Fruit fly (Drosophila melanogaster) whole organism, embryonic: Measurements from ENCODE around the gene Cdc5.

Source experiments
- B-H2 ChIP-seq: fragments of 200-800 bp; sonication (Bioruptor generic); optimal IDR thresholded peaks from 2 replicates; lab custom pipeline; 2018; ENCODE audit warnings: missing biosample characterization, mild to moderate bottlenecking, missing genetic modification characterization
- BEAF-32 ChIP-seq: fragments of 200-800 bp; sonication (Bioruptor generic); optimal IDR thresholded peaks from 3 replicates; lab custom pipeline; 2017; ENCODE audit warnings: missing biosample characterization, missing genetic modification characterization, mild to moderate bottlenecking, moderate library complexity, missing genetic modification reagents
- BtbVII ChIP-seq: fragments of 200-800 bp; sonication (Bioruptor generic); optimal IDR thresholded peaks from 3 replicates; lab custom pipeline; 2017; ENCODE audit warnings: missing biosample characterization, mild to moderate bottlenecking, missing genetic modification characterization
- C15 ChIP-seq: fragments of 200-800 bp; sonication (Bioruptor generic); IDR thresholded peaks from 3 replicates; pipeline ENCODE4 v1.3.6; 2022; ENCODE audit warnings: missing biosample characterization, missing genetic modification characterization
- CG10979 ChIP-seq: fragments of 200-800 bp; sonication (Bioruptor generic); optimal IDR thresholded peaks from 2 replicates; lab custom pipeline; 2018; ENCODE audit warnings: missing biosample characterization, mild to moderate bottlenecking, missing genetic modification characterization, moderate library complexity
- CG1233 ChIP-seq: fragments of 200-800 bp; sonication (Bioruptor generic); optimal IDR thresholded peaks from 4 replicates; lab custom pipeline; 2018; ENCODE audit warnings: missing biosample characterization, mild to moderate bottlenecking, missing genetic modification characterization
- CG12744 ChIP-seq: fragments of 200-800 bp; sonication (Bioruptor generic); optimal IDR thresholded peaks from 2 replicates; lab custom pipeline; 2016; ENCODE audit warnings: missing biosample characterization, missing genetic modification characterization
- CG15514 ChIP-seq: fragments of 200-800 bp; sonication (Bioruptor generic); optimal IDR thresholded peaks from 3 replicates; lab custom pipeline; 2017; ENCODE audit warnings: missing biosample characterization, missing genetic modification characterization, mild to moderate bottlenecking, moderate library complexity, missing genetic modification reagents
- CG17186 ChIP-seq: fragments of 200-800 bp; sonication (Bioruptor generic); optimal IDR thresholded peaks from 3 replicates; lab custom pipeline; 2017; ENCODE audit warnings: missing biosample characterization, missing genetic modification reagents, missing genetic modification characterization
- CG17802 ChIP-seq: fragments of 200-800 bp; sonication (Bioruptor generic); optimal IDR thresholded peaks from 2 replicates; lab custom pipeline; 2018; ENCODE audit warnings: missing biosample characterization, mild to moderate bottlenecking, missing genetic modification characterization, moderate library complexity
- CG2199 ChIP-seq: fragments of 200-800 bp; sonication (Bioruptor generic); IDR thresholded peaks from 3 replicates; pipeline ENCODE4 v1.3.6; 2022; ENCODE audit warnings: missing biosample characterization, missing genetic modification characterization
- CG30020 ChIP-seq: fragments of 200-800 bp; optimal IDR thresholded peaks from 2 replicates; lab custom pipeline; 2019; ENCODE audit warnings: missing biosample characterization, mild to moderate bottlenecking, missing genetic modification characterization, moderate library complexity
- CG3847 ChIP-seq: fragments of 200-800 bp; sonication (Bioruptor generic); IDR thresholded peaks from 2 replicates; pipeline ENCODE4 v1.3.6; 2022; ENCODE audit warnings: missing biosample characterization, missing genetic modification characterization
- CG42726 ChIP-seq: fragments of 200-800 bp; sonication (Bioruptor generic); IDR thresholded peaks from 2 replicates; pipeline ENCODE4 v1.3.6; 2022; ENCODE audit warnings: missing biosample characterization, missing genetic modification characterization; ENCODE audit not compliant: partially characterized antibody
- CG4328 ChIP-seq: fragments of 200-800 bp; sonication (Bioruptor generic); optimal IDR thresholded peaks from 3 replicates; lab custom pipeline; 2017; ENCODE audit warnings: missing biosample characterization, missing genetic modification reagents, missing genetic modification characterization
- CG4404 ChIP-seq: fragments of 200-800 bp; sonication (Bioruptor generic); IDR thresholded peaks from 2 replicates; pipeline ENCODE4 v1.3.6; 2022; ENCODE audit warnings: missing biosample characterization, missing genetic modification characterization
- CG7745 ChIP-seq: fragments of 200-800 bp; sonication (Bioruptor generic); optimal IDR thresholded peaks from 2 replicates; lab custom pipeline; 2018; ENCODE audit warnings: missing biosample characterization, mild to moderate bottlenecking, missing genetic modification characterization, moderate library complexity
- CG9797 ChIP-seq: fragments of 200-800 bp; sonication (Bioruptor generic); optimal IDR thresholded peaks from 3 replicates; lab custom pipeline; 2018; ENCODE audit warnings: missing biosample characterization, mild to moderate bottlenecking, missing genetic modification characterization
- Camta ChIP-seq: fragments of 200-800 bp; sonication (Bioruptor generic); optimal IDR thresholded peaks from 2 replicates; lab custom pipeline; 2016; ENCODE audit warnings: missing biosample characterization, missing genetic modification characterization
- Chrac-16 ChIP-seq: fragments of 200-800 bp; sonication (Bioruptor generic); optimal IDR thresholded peaks from 3 replicates; lab custom pipeline; 2016; ENCODE audit warnings: missing biosample characterization, missing genetic modification characterization
- CoRest ChIP-seq: fragments of 200-800 bp; sonication (Bioruptor generic); optimal IDR thresholded peaks from 3 replicates; lab custom pipeline; 2018; ENCODE audit warnings: missing biosample characterization, mild to moderate bottlenecking, missing genetic modification characterization, moderate library complexity
- CrebB ChIP-seq: fragments of 200-800 bp; sonication (Bioruptor generic); optimal IDR thresholded peaks from 3 replicates; lab custom pipeline; 2018; ENCODE audit warnings: missing biosample characterization, mild to moderate bottlenecking, missing genetic modification characterization
- Dbx ChIP-seq: fragments of 200-800 bp; sonication (Bioruptor generic); IDR thresholded peaks from 3 replicates; pipeline ENCODE4 v1.3.6; 2022; ENCODE audit warnings: missing biosample characterization, missing genetic modification characterization
- Eip74EF ChIP-seq, 2 experiments: fragments of 200-800 bp in 1 of 2; fragments of >200 bp in 1 of 2; sonication (Bioruptor generic) in 1 of 2; optimal IDR thresholded peaks; 2 replicates each; lab custom pipeline; 2017 to 2019; ENCODE audit warnings: missing biosample characterization in 2 of 2, missing genetic modification characterization in 2 of 2, mild to moderate bottlenecking in 1 of 2, moderate library complexity in 1 of 2
- Jarid2 ChIP-seq: fragments of 200-800 bp; sonication (Bioruptor generic); optimal IDR thresholded peaks from 3 replicates; lab custom pipeline; 2017; ENCODE audit warnings: mild to moderate bottlenecking, missing biosample characterization, missing genetic modification reagents, missing genetic modification characterization
- Lhr ChIP-seq: fragments of 200-800 bp; sonication (Bioruptor generic); optimal IDR thresholded peaks from 3 replicates; lab custom pipeline; 2017; ENCODE audit warnings: mild to moderate bottlenecking, missing biosample characterization, missing genetic modification reagents, missing genetic modification characterization
- NC2α ChIP-seq: fragments of 200-800 bp; sonication (Bioruptor generic); optimal IDR thresholded peaks from 2 replicates; lab custom pipeline; 2016; ENCODE audit warnings: missing biosample characterization, missing genetic modification characterization
- NC2β ChIP-seq: fragments of 200-800 bp; sonication (Bioruptor generic); optimal IDR thresholded peaks from 2 replicates; lab custom pipeline; 2016; ENCODE audit warnings: missing biosample characterization, missing genetic modification characterization
- NfI ChIP-seq: fragments of 200-800 bp; sonication (Bioruptor generic); optimal IDR thresholded peaks from 3 replicates; lab custom pipeline; 2018; ENCODE audit warnings: missing biosample characterization, mild to moderate bottlenecking, missing genetic modification characterization, moderate library complexity
- Sin3A ChIP-seq: fragments of >200 bp; optimal IDR thresholded peaks from 2 replicates; lab custom pipeline; 2018
- Xrp1 ChIP-seq: fragments of 200-800 bp; sonication (Bioruptor generic); IDR thresholded peaks from 2 replicates; pipeline ENCODE4 v1.3.6; 2022; ENCODE audit warnings: missing biosample characterization, missing genetic modification characterization
- ara ChIP-seq: fragments of 200-800 bp; sonication (Bioruptor generic); IDR thresholded peaks from 2 replicates; pipeline ENCODE4 v1.3.6; 2022; ENCODE audit warnings: missing biosample characterization, missing genetic modification characterization
- bigmax ChIP-seq: fragments of 200-800 bp; sonication (Bioruptor generic); optimal IDR thresholded peaks from 2 replicates; lab custom pipeline; 2018; ENCODE audit warnings: missing biosample characterization, mild to moderate bottlenecking, missing genetic modification characterization
- bowl ChIP-seq: fragments of 200-800 bp; sonication (Bioruptor generic); IDR thresholded peaks from 2 replicates; pipeline ENCODE4 v1.3.6; 2022; ENCODE audit warnings: missing biosample characterization, missing genetic modification characterization
- cg ChIP-seq: fragments of 200-800 bp; sonication (Bioruptor generic); optimal IDR thresholded peaks from 3 replicates; lab custom pipeline; 2019; ENCODE audit warnings: missing biosample characterization, mild to moderate bottlenecking, missing genetic modification characterization, moderate library complexity
- ci ChIP-seq: fragments of 200-800 bp; sonication (Bioruptor generic); IDR thresholded peaks from 3 replicates; pipeline ENCODE4 v1.3.6; 2022; ENCODE audit warnings: missing biosample characterization, missing genetic modification characterization
- dati ChIP-seq: fragments of 200-800 bp; sonication (Bioruptor generic); IDR thresholded peaks from 2 replicates; pipeline ENCODE4 v1.3.6; 2022; ENCODE audit warnings: missing biosample characterization, missing genetic modification characterization
- dm ChIP-seq: fragments of 200-800 bp; sonication (Bioruptor generic); optimal IDR thresholded peaks from 3 replicates; lab custom pipeline; 2016; ENCODE audit warnings: missing biosample characterization, missing genetic modification characterization
- dmrt11E ChIP-seq: fragments of 200-800 bp; sonication (Bioruptor generic); optimal IDR thresholded peaks from 3 replicates; lab custom pipeline; 2018; ENCODE audit warnings: missing biosample characterization, mild to moderate bottlenecking, missing genetic modification characterization, moderate library complexity
- gem ChIP-seq: fragments of 200-800 bp; sonication (Bioruptor generic); optimal IDR thresholded peaks from 2 replicates; lab custom pipeline; 2019; ENCODE audit warnings: missing biosample characterization, mild to moderate bottlenecking, missing genetic modification characterization, moderate library complexity
- jumu ChIP-seq: fragments of 200-800 bp; sonication (Bioruptor generic); optimal IDR thresholded peaks from 3 replicates; lab custom pipeline; 2016; ENCODE audit warnings: missing biosample characterization, missing genetic modification characterization
- knrl ChIP-seq: fragments of 200-800 bp; sonication (Bioruptor generic); IDR thresholded peaks from 3 replicates; pipeline ENCODE4 v1.3.6; 2022; ENCODE audit warnings: missing biosample characterization, missing genetic modification characterization; ENCODE audit not compliant: partially characterized antibody
- mam ChIP-seq: fragments of 200-800 bp; sonication (Bioruptor generic); optimal IDR thresholded peaks from 3 replicates; lab custom pipeline; 2016; ENCODE audit warnings: missing biosample characterization, missing genetic modification characterization
- mirr ChIP-seq: fragments of 200-800 bp; sonication (Bioruptor generic); optimal IDR thresholded peaks from 3 replicates; lab custom pipeline; 2018; ENCODE audit warnings: missing biosample characterization, mild to moderate bottlenecking, missing genetic modification characterization
- nau ChIP-seq: fragments of 200-800 bp; sonication (Bioruptor generic); optimal IDR thresholded peaks from 3 replicates; lab custom pipeline; 2017; ENCODE audit warnings: missing biosample characterization, mild to moderate bottlenecking, missing genetic modification characterization, missing genetic modification reagents
- rib ChIP-seq: fragments of 200-800 bp; sonication (Bioruptor generic); IDR thresholded peaks from 2 replicates; pipeline ENCODE4 v1.3.6; 2022; ENCODE audit warnings: missing biosample characterization, missing genetic modification characterization
- shn ChIP-seq: fragments of 200-800 bp; sonication (Bioruptor generic); optimal IDR thresholded peaks from 3 replicates; lab custom pipeline; 2016; ENCODE audit warnings: missing biosample characterization, missing genetic modification characterization
- vvl ChIP-seq: fragments of 200-800 bp; sonication (Bioruptor generic); IDR thresholded peaks from 2 replicates; pipeline ENCODE4 v1.3.6; 2022; ENCODE audit warnings: missing biosample characterization, missing genetic modification characterization

Cdc5 gene

dm6 chr3L:319145-320009 lies 41.8 kb downstream of the Cdc5 start, which contains the start of gene fwd (continued):
- peak; percentile 90 for TF ChIP-seq Jarid2 (GFP tag; lab: Kevin White, UChicago)
- peak; percentile 98 for TF ChIP-seq cg (GFP tag; lab: Kevin White, UChicago)
- peak; percentile 72; the same call in 1 of the 3 replicates for TF ChIP-seq ci (GFP tag; lab: Robert Waterston, UW)
- TF ChIP-seq CG9797 (GFP tag; lab: Kevin White, UChicago) = peak; percentile 98
- TF ChIP-seq Sin3A (lab: Kevin White, UChicago) = peak; percentile 66
- no peak for TF ChIP-seq gem (tag; lab: Kevin White, UChicago)
- TF ChIP-seq CG2199 = peak; percentile 40; the same call in 1 of the 3 replicates
- peak; percentile 76 for TF ChIP-seq CG17186
- TF ChIP-seq CG4404 (GFP tag; lab: Robert Waterston, UW) = no peak
- TF ChIP-seq Eip74EF (GFP tag; optimal IDR thresholded peaks at IDR 0.05; lab: Kevin White, UChicago) = no peak
- TF ChIP-seq NC2β (GFP tag; lab: Kevin White, UChicago) = peak; percentile 27
- no peak for TF ChIP-seq C15 (GFP tag; lab: Robert Waterston, UW)
- peak; percentile 26 for TF ChIP-seq NfI (GFP tag; lab: Kevin White, UChicago)
- peak; percentile 18 for TF ChIP-seq CG1233 (GFP tag; lab: Kevin White, UChicago)
- TF ChIP-seq dm (GFP tag; lab: Kevin White, UChicago) = peak; percentile 36
- no peak for TF ChIP-seq Chrac-16 (GFP tag; lab: Kevin White, UChicago)
- TF ChIP-seq knrl (GFP tag; lab: Robert Waterston, UW) = peak; percentile 58; the same call in 2 of the 3 replicates
- peak; percentile 13 for TF ChIP-seq CG4328 (GFP tag; lab: Kevin White, UChicago)
- peak; percentile 36; the same call in 1 of the 2 replicates for TF ChIP-seq ara (GFP tag; lab: Robert Waterston, UW)
- TF ChIP-seq Xrp1 (GFP tag; lab: Robert Waterston, UW) = peak; percentile 13; the same call in 1 of the 2 replicates
- peak; percentile 40; the same call in 1 of the 3 replicates for TF ChIP-seq Dbx (GFP tag; lab: Robert Waterston, UW)
- no peak for TF ChIP-seq bowl (GFP tag; lab: Robert Waterston, UW)
- peak; percentile 45; the same call in 1 of the 2 replicates for TF ChIP-seq vvl (GFP tag; lab: Robert Waterston, UW)
- peak; percentile 13 for TF ChIP-seq mirr (GFP tag; lab: Kevin White, UChicago)
- peak; percentile 54 for TF ChIP-seq CG30020 (tag; lab: Kevin White, UChicago)
- TF ChIP-seq Lhr (GFP tag; lab: Kevin White, UChicago) = peak; percentile 78
- peak; percentile 2 for TF ChIP-seq NC2α
- peak; percentile 14 for TF ChIP-seq mam (GFP tag; lab: Kevin White, UChicago)
- TF ChIP-seq B-H2 = peak; percentile 39
- TF ChIP-seq dati (GFP tag; lab: Robert Waterston, UW) = no peak
- TF ChIP-seq shn (GFP tag; lab: Kevin White, UChicago) = peak; percentile 24
- TF ChIP-seq CG3847 = peak; percentile 69
- peak; percentile 74 for TF ChIP-seq CG42726 (GFP tag; lab: Robert Waterston, UW)
- no peak for TF ChIP-seq CG7745
- peak; percentile 24 for TF ChIP-seq CrebB (tag; lab: Kevin White, UChicago)
- peak; percentile 52 for TF ChIP-seq bigmax (GFP tag; lab: Kevin White, UChicago)
- TF ChIP-seq BtbVII = peak; percentile 73
- peak; percentile 39 for TF ChIP-seq CoRest (tag; lab: Kevin White, UChicago)
- peak; percentile 18 for TF ChIP-seq Camta (GFP tag; lab: Kevin White, UChicago)
- TF ChIP-seq CG10979 (tag; lab: Kevin White, UChicago) = peak; percentile 25
- TF ChIP-seq nau = peak; percentile 63
- peak; percentile 10 for TF ChIP-seq dmrt11E (tag; lab: Kevin White, UChicago)
- peak; percentile 53 for TF ChIP-seq jumu (GFP tag; lab: Kevin White, UChicago)
- no peak for TF ChIP-seq CG12744 (GFP tag; lab: Kevin White, UChicago)
- peak; percentile 81 for TF ChIP-seq CG15514 (GFP tag; lab: Kevin White, UChicago)
- peak; percentile 52 for TF ChIP-seq BEAF-32 (GFP tag; lab: Kevin White, UChicago)
- TF ChIP-seq rib (GFP tag; lab: Robert Waterston, UW) = peak; percentile 89
- TF ChIP-seq CG17802 (tag; lab: Kevin White, UChicago) = no peak
